Fruit fly (Drosophila melanogaster) whole organism, embryonic: Measurements from ENCODE around the gene ftz-f1.

ENCODE experiments used
- Asciz ChIP-seq: fragments of 200-800 bp; sonication (Bioruptor generic); optimal IDR thresholded peaks from 2 replicates; lab custom pipeline; 2017; ENCODE audit warnings: missing biosample characterization, mild to moderate bottlenecking, missing genetic modification characterization, missing genetic modification reagents
- B-H1 ChIP-seq: fragments of 200-800 bp; sonication (Bioruptor generic); IDR thresholded peaks from 3 replicates; pipeline ENCODE4 v1.3.6; 2022; ENCODE audit warnings: missing biosample characterization, missing genetic modification characterization
- CG10147 ChIP-seq: fragments of 200-800 bp; sonication (Bioruptor generic); optimal IDR thresholded peaks from 2 replicates; lab custom pipeline; 2019; ENCODE audit warnings: missing biosample characterization, mild to moderate bottlenecking, missing genetic modification characterization, moderate library complexity
- CG10209 ChIP-seq: fragments of 200-800 bp; sonication (Bioruptor generic); optimal IDR thresholded peaks from 3 replicates; lab custom pipeline; 2017; ENCODE audit warnings: missing biosample characterization, mild to moderate bottlenecking, missing genetic modification characterization, missing genetic modification reagents
- CG11085 ChIP-seq: fragments of 200-800 bp; sonication (Bioruptor generic); IDR thresholded peaks from 2 replicates; pipeline ENCODE4 v1.3.6; 2022; ENCODE audit warnings: missing biosample characterization, missing genetic modification characterization
- CG11696 ChIP-seq: fragments of 200-800 bp; sonication (Bioruptor generic); IDR thresholded peaks from 2 replicates; pipeline ENCODE4 v1.3.6; 2022; ENCODE audit warnings: missing biosample characterization, missing genetic modification characterization
- CG12155 ChIP-seq: fragments of 200-800 bp; sonication (Bioruptor generic); optimal IDR thresholded peaks from 3 replicates; lab custom pipeline; 2016; ENCODE audit warnings: missing biosample characterization, missing genetic modification characterization
- CG12299 ChIP-seq: fragments of 200-800 bp; sonication (Bioruptor generic); optimal IDR thresholded peaks from 2 replicates; lab custom pipeline; 2018; ENCODE audit warnings: missing biosample characterization, mild to moderate bottlenecking, missing genetic modification characterization
- CG12659 ChIP-seq: fragments of 200-800 bp; sonication (Bioruptor generic); optimal IDR thresholded peaks from 3 replicates; lab custom pipeline; 2017; ENCODE audit warnings: mild to moderate bottlenecking, missing biosample characterization, missing genetic modification reagents, missing genetic modification characterization
- CG13894 ChIP-seq: fragments of 200-800 bp; sonication (Bioruptor generic); optimal IDR thresholded peaks from 3 replicates; lab custom pipeline; 2018; ENCODE audit warnings: missing biosample characterization, mild to moderate bottlenecking, missing genetic modification characterization, moderate library complexity
- CG14441 ChIP-seq: fragments of 200-800 bp; sonication (Bioruptor generic); IDR thresholded peaks from 2 replicates; pipeline ENCODE4 v1.3.6; 2022; ENCODE audit warnings: missing biosample characterization, missing genetic modification characterization
- CG15011 ChIP-seq: fragments of 200-800 bp; sonication (Bioruptor generic); optimal IDR thresholded peaks from 3 replicates; lab custom pipeline; 2018; ENCODE audit warnings: missing biosample characterization, mild to moderate bottlenecking, missing genetic modification characterization
- CG1529 ChIP-seq: fragments of 200-800 bp; sonication (Bioruptor generic); optimal IDR thresholded peaks from 3 replicates; lab custom pipeline; 2018; ENCODE audit warnings: missing biosample characterization, missing genetic modification characterization
- CG15601 ChIP-seq: fragments of 200-800 bp; sonication (Bioruptor generic); optimal IDR thresholded peaks from 3 replicates; lab custom pipeline; 2019; ENCODE audit warnings: missing biosample characterization, mild to moderate bottlenecking, missing genetic modification characterization, moderate library complexity
- CG16779 ChIP-seq: fragments of 200-800 bp; sonication (Bioruptor generic); IDR thresholded peaks from 2 replicates; pipeline ENCODE4 v1.3.6; 2022; ENCODE audit warnings: missing biosample characterization, missing genetic modification characterization
- CG17385 ChIP-seq: fragments of 200-800 bp; sonication (Bioruptor generic); optimal IDR thresholded peaks from 3 replicates; lab custom pipeline; 2018; ENCODE audit warnings: missing biosample characterization, mild to moderate bottlenecking, missing genetic modification characterization
- CG17802 ChIP-seq: fragments of 200-800 bp; sonication (Bioruptor generic); optimal IDR thresholded peaks from 2 replicates; lab custom pipeline; 2018; ENCODE audit warnings: missing biosample characterization, mild to moderate bottlenecking, missing genetic modification characterization, moderate library complexity
- CG1792 ChIP-seq: fragments of 200-800 bp; sonication (Bioruptor generic); optimal IDR thresholded peaks from 2 replicates; lab custom pipeline; 2016; ENCODE audit warnings: missing biosample characterization, missing genetic modification characterization
- CG2120 ChIP-seq: fragments of 200-800 bp; sonication (Bioruptor generic); optimal IDR thresholded peaks from 3 replicates; lab custom pipeline; 2016; ENCODE audit warnings: missing biosample characterization, missing genetic modification characterization
- CG2678 ChIP-seq: fragments of 200-800 bp; sonication (Bioruptor generic); optimal IDR thresholded peaks from 3 replicates; lab custom pipeline; 2019; ENCODE audit warnings: missing biosample characterization, mild to moderate bottlenecking, missing genetic modification characterization, moderate library complexity
- CG31365 ChIP-seq: fragments of 200-800 bp; sonication (Bioruptor generic); optimal IDR thresholded peaks from 2 replicates; lab custom pipeline; 2018; ENCODE audit warnings: missing biosample characterization, mild to moderate bottlenecking, missing genetic modification characterization
- CG33557 ChIP-seq: fragments of 200-800 bp; sonication (Bioruptor generic); optimal IDR thresholded peaks from 2 replicates; lab custom pipeline; 2019; ENCODE audit warnings: missing biosample characterization, mild to moderate bottlenecking, missing genetic modification characterization, moderate library complexity
- CG3726 ChIP-seq: fragments of 200-800 bp; sonication (Bioruptor generic); IDR thresholded peaks from 3 replicates; pipeline ENCODE4, ENCODE4 v1.3.6; 2022; ENCODE audit warnings: missing biosample characterization, missing genetic modification characterization
- CG4707 ChIP-seq: fragments of 200-800 bp; sonication (Bioruptor generic); optimal IDR thresholded peaks from 2 replicates; lab custom pipeline; 2018; ENCODE audit warnings: missing biosample characterization, mild to moderate bottlenecking, missing genetic modification characterization, moderate library complexity
- CG7928 ChIP-seq: fragments of 200-800 bp; sonication (Bioruptor generic); optimal IDR thresholded peaks from 2 replicates; lab custom pipeline; 2017; ENCODE audit warnings: missing biosample characterization, mild to moderate bottlenecking, missing genetic modification characterization
- CG8478 ChIP-seq: fragments of >200 bp; optimal IDR thresholded peaks from 2 replicates; lab custom pipeline; 2018
- Ets65A ChIP-seq: fragments of 200-800 bp; sonication (Bioruptor generic); peaks from one replicate; lab custom pipeline; 2016; ENCODE audit warnings: missing biosample characterization, missing genetic modification characterization
- Fer3 ChIP-seq: fragments of 200-800 bp; sonication (Bioruptor generic); optimal IDR thresholded peaks from 2 replicates; lab custom pipeline; 2018; ENCODE audit warnings: missing biosample characterization, mild to moderate bottlenecking, missing genetic modification characterization, moderate library complexity
- Meics ChIP-seq: fragments of 200-800 bp; sonication (Bioruptor generic); optimal IDR thresholded peaks from 2 replicates; lab custom pipeline; 2017; ENCODE audit warnings: missing biosample characterization, mild to moderate bottlenecking, missing genetic modification characterization
- Myb ChIP-seq: fragments of 200-800 bp; sonication (Bioruptor generic); optimal IDR thresholded peaks from 2 replicates; lab custom pipeline; 2016; ENCODE audit warnings: missing biosample characterization, missing genetic modification characterization
- NFAT ChIP-seq: fragments of 200-800 bp; sonication (Bioruptor generic); IDR thresholded peaks from 2 replicates; pipeline ENCODE4 v1.3.6; 2022; ENCODE audit warnings: missing biosample characterization, missing genetic modification characterization
- NK7.1 ChIP-seq: fragments of 200-800 bp; sonication (Bioruptor generic); optimal IDR thresholded peaks from 3 replicates; lab custom pipeline; 2016; ENCODE audit warnings: missing biosample characterization, missing genetic modification characterization
- Optix ChIP-seq: fragments of 200-800 bp; sonication (Bioruptor generic); IDR thresholded peaks from 3 replicates; pipeline ENCODE4 v1.3.6; 2022; ENCODE audit warnings: missing biosample characterization, missing genetic modification characterization
- Spps ChIP-seq: fragments of 200-800 bp; sonication (Bioruptor generic); optimal IDR thresholded peaks from 2 replicates; lab custom pipeline; 2018; ENCODE audit warnings: missing biosample characterization, mild to moderate bottlenecking, missing genetic modification characterization
- TFAM ChIP-seq: fragments of 200-800 bp; sonication (Bioruptor generic); optimal IDR thresholded peaks from 2 replicates; lab custom pipeline; 2017; ENCODE audit warnings: missing biosample characterization, missing genetic modification characterization, inconsistent platforms
- Tbp ChIP-seq: fragments of >200 bp; optimal IDR thresholded peaks from 2 replicates; lab custom pipeline; 2018; ENCODE audit warnings: missing biosample characterization, missing genetic modification characterization
- chif ChIP-seq, 2 experiments: fragments of 200-800 bp; sonication (Bioruptor generic); optimal IDR thresholded peaks; 3 replicates each; lab custom pipeline; 2016; ENCODE audit warnings: missing biosample characterization in 2 of 2, missing genetic modification characterization in 2 of 2
- dimm ChIP-seq: fragments of 200-800 bp; sonication (Bioruptor generic); IDR thresholded peaks from 2 replicates; pipeline ENCODE4 v1.3.6; 2022; ENCODE audit warnings: missing biosample characterization, missing genetic modification characterization
- disco-r ChIP-seq: fragments of 200-800 bp; sonication (Bioruptor generic); optimal IDR thresholded peaks from 2 replicates; lab custom pipeline; 2016; ENCODE audit warnings: missing biosample characterization, missing genetic modification characterization
- dmrt11E ChIP-seq: fragments of 200-800 bp; sonication (Bioruptor generic); optimal IDR thresholded peaks from 3 replicates; lab custom pipeline; 2018; ENCODE audit warnings: missing biosample characterization, mild to moderate bottlenecking, missing genetic modification characterization, moderate library complexity
- dpn ChIP-seq, 2 experiments: fragments of 200-800 bp; sonication (Bioruptor generic); optimal IDR thresholded peaks; 3 replicates each; lab custom pipeline; 2016; ENCODE audit warnings: missing biosample characterization in 2 of 2, missing genetic modification characterization in 2 of 2
- grn ChIP-seq: fragments of 200-800 bp; sonication (Bioruptor generic); optimal IDR thresholded peaks from 3 replicates; lab custom pipeline; 2017; ENCODE audit warnings: missing biosample characterization, missing genetic modification characterization
- ind ChIP-seq: fragments of 200-800 bp; sonication (Bioruptor generic); optimal IDR thresholded peaks from 3 replicates; lab custom pipeline; 2016; ENCODE audit warnings: missing biosample characterization, missing genetic modification characterization
- jing ChIP-seq: fragments of 200-800 bp; sonication (Bioruptor generic); optimal IDR thresholded peaks from 2 replicates; lab custom pipeline; 2018; ENCODE audit warnings: missing biosample characterization, mild to moderate bottlenecking, missing genetic modification characterization
- knrl ChIP-seq: fragments of 200-800 bp; sonication (Bioruptor generic); IDR thresholded peaks from 3 replicates; pipeline ENCODE4 v1.3.6; 2022; ENCODE audit warnings: missing biosample characterization, missing genetic modification characterization; ENCODE audit not compliant: partially characterized antibody
- peb ChIP-seq: fragments of 200-800 bp; sonication (Bioruptor generic); IDR thresholded peaks from 2 replicates; pipeline ENCODE4 v1.3.6; 2022; ENCODE audit warnings: missing biosample characterization, missing genetic modification characterization
- pum ChIP-seq: fragments of 200-800 bp; sonication (Bioruptor generic); optimal IDR thresholded peaks from 2 replicates; lab custom pipeline; 2016; ENCODE audit warnings: missing biosample characterization, missing genetic modification characterization
- schlank ChIP-seq: fragments of 200-800 bp; sonication (Bioruptor generic); optimal IDR thresholded peaks from 2 replicates; lab custom pipeline; 2018; ENCODE audit warnings: missing biosample characterization, mild to moderate bottlenecking, missing genetic modification characterization
- seq ChIP-seq: fragments of 200-800 bp; sonication (Bioruptor generic); IDR thresholded peaks from 2 replicates; pipeline ENCODE4 v1.3.6; 2022; ENCODE audit warnings: missing biosample characterization, missing genetic modification characterization
- tup ChIP-seq: fragments of 200-800 bp; sonication (Bioruptor generic); optimal IDR thresholded peaks from 2 replicates; lab custom pipeline; 2016; ENCODE audit warnings: missing biosample characterization, mild to moderate bottlenecking, missing genetic modification characterization, moderate library complexity

ftz-f1 gene

dm6 chr3L:18813963-18814647 lies 13.0 kb upstream of the ftz-f1 start (continued):
- TF ChIP-seq dpn (GFP tag; optimal IDR thresholded peaks at IDR 0.05; lab: Kevin White, UChicago) (peak; percentile 28 to 59), jing (no peak), Fer3 (tag; lab: Kevin White, UChicago) (peak; percentile 64), CG12299 (tag; lab: Kevin White, UChicago) (peak; percentile 5), TFAM (GFP tag; lab: Kevin White, UChicago) (no peak), Asciz (GFP tag; lab: Kevin White, UChicago) (peak; percentile 84), CG13894 (tag; lab: Kevin White, UChicago) (no peak), knrl (GFP tag; lab: Robert Waterston, UW) (no peak), CG8478 (no peak), CG15011 (GFP tag; lab: Kevin White, UChicago) (peak; percentile 71), peb (GFP tag; lab: Robert Waterston, UW) (0 out of 2 replicates have a peak, but pooled peaks have one; percentile 27), ind (GFP tag; lab: Kevin White, UChicago) (no peak), CG3726 (GFP tag; lab: Robert Waterston, UW) (no peak; the same call in 2 of the 3 replicates), CG1529 (peak; percentile 62), CG12659 (GFP tag; lab: Kevin White, UChicago) (peak; percentile 59), CG10147 (GFP tag; lab: Kevin White, UChicago) (peak; percentile 68), CG16779 (GFP tag; lab: Robert Waterston, UW) (peak; percentile 34; the same call in 1 of the 2 replicates), NK7.1 (GFP tag; lab: Kevin White, UChicago) (no peak), dimm (GFP tag; lab: Robert Waterston, UW) (no peak), pum (GFP tag; lab: Kevin White, UChicago) (no peak), CG17385 (GFP tag; lab: Kevin White, UChicago) (peak; percentile 57), NFAT (GFP tag; lab: Robert Waterston, UW) (no peak), CG2120 (GFP tag; lab: Kevin White, UChicago) (peak; percentile 53), CG14441 (GFP tag; lab: Robert Waterston, UW) (peak; percentile 79), seq (peak; percentile 56; the same call in 1 of the 2 replicates), Spps (peak; percentile 18), CG15601 (tag; lab: Kevin White, UChicago) (no peak), CG1792 (GFP tag; lab: Kevin White, UChicago) (peak; percentile 74), disco-r (GFP tag; lab: Kevin White, UChicago) (peak; percentile 49), CG12155 (GFP tag; lab: Kevin White, UChicago) (peak; percentile 16), CG11696 (GFP tag; lab: Robert Waterston, UW) (0 out of 2 replicates have a peak, but pooled peaks have one; percentile 50), CG33557 (GFP tag; lab: Kevin White, UChicago) (peak; percentile 3), CG7928 (GFP tag; lab: Kevin White, UChicago) (peak; percentile 2), grn (GFP tag; lab: Kevin White, UChicago) (peak; percentile 80), CG10209 (peak; percentile 65), CG11085 (GFP tag; lab: Robert Waterston, UW) (no peak), Myb (peak; percentile 36), CG2678 (tag; lab: Kevin White, UChicago) (no peak), Optix (no peak), Tbp (GFP tag; lab: Kevin White, UChicago) (no peak), B-H1 (no peak; the same call in 2 of the 3 replicates), CG4707 (GFP tag; lab: Kevin White, UChicago) (no peak), tup (no peak), dmrt11E (tag; lab: Kevin White, UChicago) (peak; percentile 21), CG31365 (tag; lab: Kevin White, UChicago) (peak; percentile 74), chif (GFP tag; optimal IDR thresholded peaks at IDR 0.05; lab: Kevin White, UChicago) (peak in 1 of 2 experiments; percentile 64), CG17802 (tag; lab: Kevin White, UChicago) (no peak), Ets65A (GFP tag; lab: Kevin White, UChicago) (no peak), Meics (GFP tag; lab: Kevin White, UChicago) (peak; percentile 67), schlank (tag; lab: Kevin White, UChicago) (peak; percentile 56)
